Fruit fly (Drosophila melanogaster) whole organism, adult: ENCODE results near the gene Ser12.

ENCODE experiments used
- CG11617 ChIP-seq: fragments of 200-800 bp; sonication (Bioruptor generic); optimal IDR thresholded peaks from 2 replicates; lab custom pipeline; 2017; ENCODE audit warnings: mild to moderate bottlenecking, missing biosample characterization, missing genetic modification reagents, missing genetic modification characterization
- CG12768 ChIP-seq: fragments of 200-800 bp; sonication (Bioruptor generic); optimal IDR thresholded peaks from 2 replicates; lab custom pipeline; 2017; ENCODE audit warnings: missing biosample characterization, missing genetic modification characterization, mild to moderate bottlenecking, moderate library complexity, missing genetic modification reagents
- CG14711 ChIP-seq: fragments of 200-800 bp; sonication (Bioruptor generic); optimal IDR thresholded peaks from 2 replicates; lab custom pipeline; 2018; ENCODE audit warnings: missing biosample characterization, mild to moderate bottlenecking, missing genetic modification characterization, moderate library complexity
- CG1620 ChIP-seq: fragments of 200-800 bp; sonication (Bioruptor generic); optimal IDR thresholded peaks from 2 replicates; lab custom pipeline; 2016; ENCODE audit warnings: missing biosample characterization, missing genetic modification characterization
- CG33017 ChIP-seq: fragments of 200-800 bp; sonication (Bioruptor generic); optimal IDR thresholded peaks from 2 replicates; lab custom pipeline; 2018; ENCODE audit warnings: missing biosample characterization, mild to moderate bottlenecking, missing genetic modification characterization, moderate library complexity
- CG5204 ChIP-seq: fragments of 200-800 bp; sonication (Bioruptor generic); optimal IDR thresholded peaks from 2 replicates; lab custom pipeline; 2016; ENCODE audit warnings: missing biosample characterization, missing genetic modification characterization
- CG7045 ChIP-seq: fragments of 200-800 bp; sonication (Bioruptor generic); optimal IDR thresholded peaks from 2 replicates; lab custom pipeline; 2017; ENCODE audit warnings: missing biosample characterization, mild to moderate bottlenecking, missing genetic modification characterization
- CG7101 ChIP-seq: fragments of 200-800 bp; sonication (Bioruptor generic); optimal IDR thresholded peaks from 2 replicates; lab custom pipeline; 2018; ENCODE audit warnings: missing biosample characterization, mild to moderate bottlenecking, missing genetic modification characterization, moderate library complexity
- Clk ChIP-seq: fragments of 200-800 bp; sonication (Bioruptor generic); optimal IDR thresholded peaks from 2 replicates; lab custom pipeline; 2017; ENCODE audit warnings: missing biosample characterization, missing genetic modification characterization
- Crg-1 ChIP-seq: fragments of 200-800 bp; sonication (Bioruptor generic); optimal IDR thresholded peaks from 2 replicates; lab custom pipeline; 2016; ENCODE audit warnings: missing biosample characterization, missing genetic modification characterization
- Hr96 ChIP-seq: fragments of 200-800 bp; sonication (Bioruptor generic); optimal IDR thresholded peaks from 2 replicates; lab custom pipeline; 2016; ENCODE audit warnings: missing biosample characterization, missing genetic modification characterization
- Mnt ChIP-seq: fragments of 200-800 bp; sonication (Bioruptor generic); optimal IDR thresholded peaks from 2 replicates; lab custom pipeline; 2016; ENCODE audit warnings: missing biosample characterization, mild to moderate bottlenecking, missing genetic modification characterization
- bab1 ChIP-seq: fragments of 200-800 bp; sonication (Bioruptor generic); optimal IDR thresholded peaks from 3 replicates; lab custom pipeline; 2019; ENCODE audit warnings: missing biosample characterization, mild to moderate bottlenecking, missing genetic modification characterization, moderate library complexity
- cic ChIP-seq: fragments of 200-800 bp; sonication (Bioruptor generic); optimal IDR thresholded peaks from 2 replicates; lab custom pipeline; 2017; ENCODE audit warnings: missing biosample characterization, mild to moderate bottlenecking, missing genetic modification characterization, moderate library complexity
- cnc ChIP-seq, 2 experiments: fragments of >200 bp; optimal IDR thresholded peaks; 2 replicates each; lab custom pipeline; 2017
- kay ChIP-seq: fragments of 200-800 bp; sonication (Bioruptor generic); peaks from one replicate; lab custom pipeline; 2016; ENCODE audit warnings: missing biosample characterization, missing genetic modification characterization, borderline replicate concordance
- ovo ChIP-seq: fragments of 200-800 bp; sonication (Bioruptor generic); optimal IDR thresholded peaks from 2 replicates; lab custom pipeline; 2016; ENCODE audit warnings: missing biosample characterization, missing genetic modification characterization
- pad ChIP-seq: fragments of 200-800 bp; sonication (Bioruptor generic); optimal IDR thresholded peaks from 3 replicates; lab custom pipeline; 2017; ENCODE audit warnings: missing biosample characterization, missing genetic modification characterization, mild to moderate bottlenecking, moderate library complexity, missing genetic modification reagents
- tj ChIP-seq: fragments of 200-800 bp; sonication (Bioruptor generic); optimal IDR thresholded peaks from 3 replicates; lab custom pipeline; 2017; ENCODE audit warnings: missing biosample characterization, mild to moderate bottlenecking, missing genetic modification characterization, moderate library complexity
- toe ChIP-seq: fragments of 200-800 bp; sonication (Bioruptor generic); optimal IDR thresholded peaks from 2 replicates; lab custom pipeline; 2016; ENCODE audit warnings: missing biosample characterization, missing genetic modification characterization

Ser12 gene

DNA sequence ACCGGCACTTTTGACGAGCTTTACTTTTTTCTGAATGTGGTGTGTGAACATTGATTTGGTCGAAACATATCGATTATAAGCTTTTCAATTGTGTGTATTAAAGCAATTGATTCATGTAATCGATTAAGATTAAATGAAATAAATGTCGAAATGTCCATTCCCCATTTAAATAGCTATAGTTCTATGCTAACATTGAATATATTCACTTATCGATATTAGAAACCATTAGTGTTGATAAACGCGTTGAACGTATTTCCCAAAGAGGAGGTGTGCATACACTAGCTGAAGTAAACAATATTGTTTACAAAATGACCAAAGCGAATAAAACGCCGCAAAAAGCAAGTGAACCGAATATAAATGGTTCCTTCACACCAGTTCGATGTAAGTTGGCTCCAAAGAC, 37.1 kb downstream of the Ser12 start, which contains the start of the genes Uch and CG34174:
Gene Uch, minus strand, starts transcription at position 208 of the 400 bp plus-strand sequence.
Gene CG34174, plus strand, starts transcription at position 263 of the 400 bp plus-strand sequence.
- TF ChIP-seq CG5204 (GFP tag; lab: Kevin White, UChicago) = no peak
- TF ChIP-seq tj (GFP tag; lab: Kevin White, UChicago) = no peak
- TF ChIP-seq CG1620 = peak; percentile 42
- peak; percentile 11 for TF ChIP-seq CG7045 (GFP tag; lab: Kevin White, UChicago)
- TF ChIP-seq toe (GFP tag; lab: Kevin White, UChicago) = no peak
- peak; percentile 78 for TF ChIP-seq Crg-1 (GFP tag; lab: Kevin White, UChicago)
- TF ChIP-seq CG11617 (GFP tag; lab: Kevin White, UChicago) = peak; percentile 51
- no peak for TF ChIP-seq kay (GFP tag; lab: Kevin White, UChicago)
- peak; percentile 64 for TF ChIP-seq pad (GFP tag; lab: Kevin White, UChicago)
- TF ChIP-seq CG33017 (tag; lab: Kevin White, UChicago) = no peak
- TF ChIP-seq ovo (GFP tag; lab: Kevin White, UChicago) = peak; percentile 25
- no peak for TF ChIP-seq Clk
- peak; percentile 24 for TF ChIP-seq CG12768 (GFP tag; lab: Kevin White, UChicago)
- TF ChIP-seq CG14711 (tag; lab: Kevin White, UChicago) = peak; percentile 7
- peak; percentile 49 for TF ChIP-seq cic
- TF ChIP-seq Hr96 = no peak
- TF ChIP-seq cnc (optimal IDR thresholded peaks at IDR 0.05; lab: Kevin White, UChicago) = no peak
- peak; percentile 54 for TF ChIP-seq Mnt (GFP tag; lab: Kevin White, UChicago)
- TF ChIP-seq bab1 (GFP tag; lab: Kevin White, UChicago) = peak; percentile 87
- TF ChIP-seq CG7101 (tag; lab: Kevin White, UChicago) = peak; percentile 62

DNA sequence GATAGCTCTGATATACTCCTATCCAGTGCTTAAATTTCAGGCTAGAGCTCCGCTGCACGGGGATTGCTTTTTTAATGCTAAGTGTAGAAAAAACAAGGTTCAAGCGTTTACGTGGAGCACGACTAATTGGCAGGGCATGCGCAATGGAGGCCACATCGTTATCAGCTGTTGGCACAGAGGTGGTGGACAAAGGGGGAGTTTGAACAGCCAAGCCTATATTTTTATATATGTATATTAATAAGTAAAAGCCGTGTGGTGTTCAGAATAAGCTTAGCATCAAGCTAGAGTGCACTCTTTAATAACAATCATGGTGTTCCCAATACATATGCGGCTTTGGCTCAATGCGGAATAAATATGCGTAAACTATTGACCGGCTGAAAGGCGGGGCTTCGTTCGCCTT, 38.6 kb downstream of the Ser12 start, which contains the start of gene CG15385:
Gene CG15385, minus strand, starts transcription at position 94 of the 400 bp plus-strand sequence.
- TF ChIP-seq bab1 (GFP tag; lab: Kevin White, UChicago) (no peak), Clk (no peak), Hr96 (no peak), cic (peak; percentile 61), kay (GFP tag; lab: Kevin White, UChicago) (no peak), CG14711 (tag; lab: Kevin White, UChicago) (no peak), CG1620 (no peak), Mnt (GFP tag; lab: Kevin White, UChicago) (peak; percentile 2), Crg-1 (GFP tag; lab: Kevin White, UChicago) (no peak), CG5204 (GFP tag; lab: Kevin White, UChicago) (no peak), CG12768 (GFP tag; lab: Kevin White, UChicago) (peak; percentile 51), CG33017 (tag; lab: Kevin White, UChicago) (peak; percentile 47), ovo (GFP tag; lab: Kevin White, UChicago) (no peak), CG7101 (tag; lab: Kevin White, UChicago) (peak; percentile 10), cnc (optimal IDR thresholded peaks at IDR 0.05; lab: Kevin White, UChicago) (no peak), toe (GFP tag; lab: Kevin White, UChicago) (no peak), CG7045 (GFP tag; lab: Kevin White, UChicago) (no peak), pad (GFP tag; lab: Kevin White, UChicago) (no peak), tj (GFP tag; lab: Kevin White, UChicago) (no peak), CG11617 (GFP tag; lab: Kevin White, UChicago) (no peak)

DNA sequence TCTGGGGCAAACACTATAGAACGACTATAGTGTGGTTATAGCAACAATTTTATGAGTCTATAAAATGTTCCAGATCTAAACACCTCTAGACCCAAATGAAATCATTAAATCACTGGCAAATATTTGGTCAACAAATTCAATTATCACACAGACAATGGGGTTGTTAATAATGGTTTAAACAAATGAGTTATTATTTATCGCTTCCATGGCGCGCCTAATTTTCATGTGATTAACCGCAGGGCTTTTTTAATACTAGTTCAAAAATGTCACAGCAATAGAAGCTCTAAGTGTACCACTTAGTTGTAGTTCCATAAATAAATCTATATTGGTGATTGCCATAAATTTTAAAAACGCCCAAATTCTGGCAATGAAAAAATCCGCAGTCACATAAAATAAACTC, 42.1 kb downstream of the Ser12 start, which contains the start of gene CG33124:
Gene CG33124, minus strand, starts transcription at position 101 of the 400 bp plus-strand sequence.
- TF ChIP-seq Hr96 (no peak), CG7101 (tag; lab: Kevin White, UChicago) (no peak), CG33017 (tag; lab: Kevin White, UChicago) (no peak), cic (no peak), Clk (no peak), CG11617 (GFP tag; lab: Kevin White, UChicago) (no peak), ovo (GFP tag; lab: Kevin White, UChicago) (no peak), kay (GFP tag; lab: Kevin White, UChicago) (no peak), Crg-1 (GFP tag; lab: Kevin White, UChicago) (no peak), toe (GFP tag; lab: Kevin White, UChicago) (no peak), CG5204 (GFP tag; lab: Kevin White, UChicago) (no peak), CG7045 (GFP tag; lab: Kevin White, UChicago) (no peak)

DNA sequence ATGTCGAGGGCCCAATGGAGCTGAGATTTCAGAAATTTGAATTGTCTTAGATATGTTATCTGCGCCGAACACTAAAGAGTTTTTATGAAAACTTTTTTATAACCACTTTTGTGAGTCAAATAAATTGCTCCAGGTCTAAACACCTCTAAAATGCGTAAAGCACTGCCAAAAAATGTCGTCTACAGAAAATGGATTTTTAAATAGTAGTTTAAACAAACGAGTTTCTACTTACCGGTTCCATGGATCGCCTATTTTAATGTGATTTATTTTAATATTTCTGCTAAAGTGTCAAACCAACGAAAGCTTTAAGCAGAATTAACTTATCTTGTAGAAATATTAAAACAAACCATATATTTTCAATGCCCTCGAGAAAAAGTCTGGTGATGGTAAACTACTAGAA, 45.0 kb downstream of the Ser12 start, which contains the start of gene CG31668:
Gene CG31668, minus strand, starts transcription at position 101 of the 400 bp plus-strand sequence.
- TF ChIP-seq cic (no peak), kay (GFP tag; lab: Kevin White, UChicago) (no peak), ovo (GFP tag; lab: Kevin White, UChicago) (no peak), Hr96 (no peak), Crg-1 (GFP tag; lab: Kevin White, UChicago) (no peak), Clk (no peak), Mnt (GFP tag; lab: Kevin White, UChicago) (no peak), CG7045 (GFP tag; lab: Kevin White, UChicago) (no peak), cnc (optimal IDR thresholded peaks at IDR 0.05; lab: Kevin White, UChicago) (no peak), CG1620 (no peak), CG14711 (tag; lab: Kevin White, UChicago) (no peak), CG5204 (GFP tag; lab: Kevin White, UChicago) (no peak), toe (GFP tag; lab: Kevin White, UChicago) (no peak)

DNA sequence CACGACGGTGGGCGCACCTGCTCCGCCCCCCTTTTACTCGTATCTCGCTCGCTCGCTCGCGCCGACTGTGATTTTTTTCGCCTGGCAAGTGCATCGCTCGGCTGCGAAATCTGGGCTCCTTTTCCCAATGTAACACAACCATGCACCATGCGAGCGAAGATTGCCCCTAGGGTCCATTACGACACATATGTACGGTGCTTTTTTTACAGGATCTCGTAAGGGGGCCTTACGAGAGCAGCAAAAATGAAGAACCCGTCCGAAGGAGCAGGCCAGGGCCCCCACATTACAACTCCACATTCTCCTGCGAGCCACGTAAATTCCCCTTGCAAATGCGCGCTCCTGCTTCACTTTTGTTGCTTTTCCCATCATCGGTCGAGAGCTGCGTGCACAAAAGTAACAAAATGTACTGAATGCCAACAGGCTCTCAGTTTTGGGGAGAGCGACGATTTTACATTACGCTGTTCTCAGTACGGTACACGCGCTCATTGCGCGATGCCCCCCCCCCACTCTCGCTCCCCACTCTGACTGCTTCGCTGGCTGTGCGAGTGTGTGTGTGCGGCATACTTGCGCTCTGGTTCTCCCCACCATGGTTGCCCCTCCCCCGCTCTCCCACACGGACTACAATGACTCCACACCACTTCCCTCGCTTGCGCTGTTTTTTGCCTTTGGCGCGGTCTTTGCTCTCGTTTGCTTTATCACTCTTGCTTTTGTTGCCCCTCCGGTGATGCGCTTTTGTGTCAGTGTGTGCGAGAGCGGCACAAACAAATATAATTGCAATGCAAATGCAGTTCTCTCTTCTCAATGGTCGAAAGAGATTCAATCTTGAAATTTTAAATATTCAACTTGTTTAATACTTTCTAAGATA, 48.0 kb downstream of the Ser12 start:
- peak; percentile 37 for TF ChIP-seq CG11617 (GFP tag; lab: Kevin White, UChicago)
- peak; percentile 68 for TF ChIP-seq bab1 (GFP tag; lab: Kevin White, UChicago)
- no peak for TF ChIP-seq Hr96
- TF ChIP-seq cnc (optimal IDR thresholded peaks at IDR 0.05; lab: Kevin White, UChicago) = no peak
- peak; percentile 1 for TF ChIP-seq CG1620
- TF ChIP-seq CG14711 (tag; lab: Kevin White, UChicago) = no peak
- TF ChIP-seq toe (GFP tag; lab: Kevin White, UChicago) = peak; percentile 26
- TF ChIP-seq Crg-1 (GFP tag; lab: Kevin White, UChicago) = peak; percentile 49
- peak; percentile 67 for TF ChIP-seq CG7045 (GFP tag; lab: Kevin White, UChicago)
- TF ChIP-seq pad (GFP tag; lab: Kevin White, UChicago) = peak; percentile 99
- peak; percentile 95 for TF ChIP-seq cic
- TF ChIP-seq kay (GFP tag; lab: Kevin White, UChicago) = peak; percentile 98
- TF ChIP-seq CG7101 (tag; lab: Kevin White, UChicago) = no peak
- peak; percentile 70 for TF ChIP-seq CG12768 (GFP tag; lab: Kevin White, UChicago)
- peak; percentile 1 for TF ChIP-seq CG33017 (tag; lab: Kevin White, UChicago)
- peak; percentile 88 for TF ChIP-seq Mnt (GFP tag; lab: Kevin White, UChicago)
- TF ChIP-seq ovo (GFP tag; lab: Kevin White, UChicago) = peak; percentile 32
- peak; percentile 82 for TF ChIP-seq tj (GFP tag; lab: Kevin White, UChicago)
- peak; percentile 22 for TF ChIP-seq Clk
- no peak for TF ChIP-seq CG5204 (GFP tag; lab: Kevin White, UChicago)
